Fruit fly (Drosophila melanogaster) whole organism, prepupa: Measurements from ENCODE around the gene Kaz-m1.

Experiments
- CG11902 ChIP-seq: fragments of 200-800 bp; sonication (Bioruptor generic); optimal IDR thresholded peaks from 3 replicates; lab custom pipeline; 2016; ENCODE audit warnings: missing biosample characterization, missing genetic modification characterization
- CG31627 ChIP-seq: fragments of 200-800 bp; sonication (Bioruptor generic); optimal IDR thresholded peaks from 3 replicates; lab custom pipeline; 2016; ENCODE audit warnings: missing biosample characterization, missing genetic modification characterization
- CG34406 ChIP-seq: fragments of 200-800 bp; sonication (Bioruptor generic); optimal IDR thresholded peaks from 3 replicates; lab custom pipeline; 2016; ENCODE audit warnings: missing biosample characterization, missing genetic modification characterization
- CG8119 ChIP-seq: fragments of 200-800 bp; sonication (Bioruptor generic); IDR thresholded peaks from 3 replicates; pipeline ENCODE4 v1.3.6; 2022; ENCODE audit warnings: missing biosample characterization, missing genetic modification characterization
- CG8632 ChIP-seq: fragments of 200-800 bp; sonication (Bioruptor generic); optimal IDR thresholded peaks from 3 replicates; lab custom pipeline; 2016; ENCODE audit warnings: missing biosample characterization, missing genetic modification characterization
- CG9139 ChIP-seq: fragments of 200-800 bp; sonication (Bioruptor generic); optimal IDR thresholded peaks from 3 replicates; lab custom pipeline; 2017; ENCODE audit warnings: missing biosample characterization, mild to moderate bottlenecking, missing genetic modification characterization
- Ets21C ChIP-seq: fragments of 200-800 bp; sonication (Bioruptor generic); optimal IDR thresholded peaks from 3 replicates; lab custom pipeline; 2016; ENCODE audit warnings: missing biosample characterization, missing genetic modification characterization
- Lpt ChIP-seq: fragments of 200-800 bp; sonication (Bioruptor generic); optimal IDR thresholded peaks from 3 replicates; lab custom pipeline; 2016; ENCODE audit warnings: missing biosample characterization, missing genetic modification characterization
- OdsH ChIP-seq: fragments of 200-800 bp; sonication (Bioruptor generic); optimal IDR thresholded peaks from 3 replicates; lab custom pipeline; 2016; ENCODE audit warnings: missing biosample characterization, missing genetic modification characterization
- achi ChIP-seq: fragments of 200-800 bp; sonication (Bioruptor generic); optimal IDR thresholded peaks from 3 replicates; lab custom pipeline; 2016; ENCODE audit warnings: missing biosample characterization, missing genetic modification characterization

DNA sequence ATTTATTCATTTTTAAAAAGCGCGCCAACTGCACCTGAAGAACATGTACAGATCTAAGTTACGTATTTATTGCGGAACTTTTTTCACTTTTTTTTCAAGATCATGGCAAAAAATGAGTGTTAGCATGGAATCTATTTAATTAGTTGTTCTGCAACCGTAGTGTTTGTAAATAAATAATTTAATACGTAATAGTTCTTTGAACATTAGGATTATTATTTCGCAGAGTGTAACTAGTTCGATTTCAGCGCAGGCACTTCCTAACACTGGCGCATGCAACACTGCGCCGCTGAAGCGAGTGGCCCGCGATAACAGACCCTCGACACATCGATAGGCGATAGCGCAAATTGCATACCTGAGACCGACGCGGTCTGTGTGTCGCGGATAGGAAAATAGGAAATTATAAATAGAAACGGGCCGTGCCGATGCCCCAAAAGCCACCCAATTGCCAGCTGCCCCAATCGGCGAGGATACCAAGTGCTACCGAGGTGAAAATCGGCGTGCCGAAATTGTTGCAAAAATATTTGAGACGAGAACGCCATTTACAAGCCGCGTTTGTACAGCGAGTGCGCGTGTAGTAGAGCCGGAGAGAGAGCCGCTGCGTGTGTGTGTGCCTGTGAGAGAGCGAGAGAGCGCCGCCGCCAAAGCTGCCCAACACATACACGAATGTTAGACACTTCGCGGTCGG, 27.0 kb downstream of the Kaz-m1 start, which contains the start of gene gro:
- no peak for TF ChIP-seq Lpt (GFP tag; lab: Kevin White, UChicago)
- TF ChIP-seq CG31627 (GFP tag; lab: Kevin White, UChicago) = peak; percentile 76
- TF ChIP-seq Ets21C = peak; percentile 55
- TF ChIP-seq OdsH (GFP tag; lab: Kevin White, UChicago) = peak; percentile 79
- TF ChIP-seq CG8119 (GFP tag; lab: Robert Waterston, UW) = peak; percentile 57
- TF ChIP-seq CG8632 (GFP tag; lab: Kevin White, UChicago) = peak; percentile 41
- peak; percentile 46 for TF ChIP-seq CG11902 (GFP tag; lab: Kevin White, UChicago)
- TF ChIP-seq achi (GFP tag; lab: Kevin White, UChicago) = peak; percentile 63
- no peak for TF ChIP-seq CG9139 (GFP tag; lab: Kevin White, UChicago)
- TF ChIP-seq CG34406 = peak; percentile 41
